Fruit fly (Drosophila melanogaster): ENCODE measurements around the gene CG14879.

The CG14879 gene

dm6 chr3R:16331809-16332343 lies 17.1 kb downstream of the CG14879 start (continued):
- TF ChIP-seq Taf1 (GFP tag; IDR thresholded peaks at IDR 0.05) (no peak), sna (GFP tag; IDR thresholded peaks at IDR 0.05; ENCODE audit: partially characterized antibody) (no peak), CG10274 (GFP tag; optimal IDR thresholded peaks at IDR 0.05) (peak; percentile 42), Usf (GFP tag; optimal IDR thresholded peaks at IDR 0.05) (peak; percentile 13), Elba2 (GFP tag; optimal IDR thresholded peaks at IDR 0.05) (no peak), dmrt11E (tag; optimal IDR thresholded peaks at IDR 0.05) (peak; percentile 79), YL-1 (GFP tag; optimal IDR thresholded peaks at IDR 0.05) (peak; percentile 65), Optix (GFP tag; IDR thresholded peaks at IDR 0.05) (0 out of 3 replicates have a peak, but pooled peaks have one; percentile 36), Max (GFP tag; optimal IDR thresholded peaks at IDR 0.05) (no peak), bbx (GFP tag; IDR thresholded peaks at IDR 0.05; ENCODE audit: partially characterized antibody) (no peak), chn (GFP tag; optimal IDR thresholded peaks at IDR 0.05) (no peak), Deaf1 (tag; optimal IDR thresholded peaks at IDR 0.05) (no peak), Ets97D (GFP tag; optimal IDR thresholded peaks at IDR 0.05) (no peak), CG11398 (GFP tag; optimal IDR thresholded peaks at IDR 0.05) (peak; percentile 82), CG9797 (GFP tag; optimal IDR thresholded peaks at IDR 0.05) (peak; percentile 21), kay (GFP tag; optimal IDR thresholded peaks at IDR 0.05) (peak; percentile 59), ATbp (GFP tag; optimal IDR thresholded peaks at IDR 0.05) (peak; percentile 83), sr (GFP tag; IDR thresholded peaks at IDR 0.05) (0 out of 3 replicates have a peak, but pooled peaks have one; percentile 34), chif (GFP tag; optimal IDR thresholded peaks at IDR 0.05) (peak; percentile 23 to 64), Fer3 (tag; optimal IDR thresholded peaks at IDR 0.05) (peak; percentile 39), salm (tag; optimal IDR thresholded peaks at IDR 0.05) (peak; percentile 59), CG12071 (GFP tag; optimal IDR thresholded peaks at IDR 0.05) (peak; percentile 53), grn (GFP tag; optimal IDR thresholded peaks at IDR 0.05) (peak; percentile 77), CG12769 (tag; optimal IDR thresholded peaks at IDR 0.05) (peak; percentile 79), Awh (GFP tag; IDR thresholded peaks at IDR 0.05) (peak; percentile 84), tup (GFP tag; optimal IDR thresholded peaks at IDR 0.05) (peak; percentile 44), pb (GFP tag; optimal IDR thresholded peaks at IDR 0.05) (peak; percentile 15), CG1647 (GFP tag; optimal IDR thresholded peaks at IDR 0.05) (no peak), yki (optimal IDR thresholded peaks at IDR 0.05) (no peak), cg (GFP tag; optimal IDR thresholded peaks at IDR 0.05) (no peak), tll (GFP tag; optimal IDR thresholded peaks at IDR 0.05) (no peak), CG12299 (tag; optimal IDR thresholded peaks at IDR 0.05) (peak; percentile 21), fd64A (GFP tag; optimal IDR thresholded peaks at IDR 0.05) (peak; percentile 70), stwl (tag; optimal IDR thresholded peaks at IDR 0.05) (no peak), CG2120 (GFP tag; optimal IDR thresholded peaks at IDR 0.05) (peak; percentile 60), CG8924 (tag; optimal IDR thresholded peaks at IDR 0.05) (peak; percentile 31), prd (optimal IDR thresholded peaks at IDR 0.05) (no peak), prd (GFP tag; IDR thresholded peaks at IDR 0.05) (peak; percentile 46; the same call in 2 of the 3 replicates), Bdp1 (GFP tag; optimal IDR thresholded peaks at IDR 0.05) (peak; percentile 78), CG14710 (tag; optimal IDR thresholded peaks at IDR 0.05) (peak; percentile 55), usp (GFP tag; optimal IDR thresholded peaks at IDR 0.05) (no peak), NFAT (GFP tag; IDR thresholded peaks at IDR 0.05) (peak; percentile 71), CG7271 (tag; optimal IDR thresholded peaks at IDR 0.05) (peak; percentile 15), zfh1 (GFP tag; IDR thresholded peaks at IDR 0.05) (peak; percentile 57; the same call in 2 of the 3 replicates), danr (GFP tag; IDR thresholded peaks at IDR 0.05) (peak; percentile 60; the same call in 1 of the 2 replicates), phol (tag; optimal IDR thresholded peaks at IDR 0.05) (no peak), Dp (GFP tag; optimal IDR thresholded peaks at IDR 0.05) (no peak), nerfin-1 (tag; optimal IDR thresholded peaks at IDR 0.05) (peak; percentile 67), CG6765 (GFP tag; optimal IDR thresholded peaks at IDR 0.05) (peak; percentile 42), sens-2 (GFP tag; IDR thresholded peaks at IDR 0.05) (peak; percentile 23; the same call in 1 of the 2 replicates)
